Worm (Caenorhabditis elegans) whole organism, L4/young adult: Measurements from ENCODE around the gene cpna-5.

Experiments used
- W03F9.2 ChIP-seq: fragments of 150-350 bp; optimal IDR thresholded peaks from 2 replicates; lab custom pipeline; 2014; ENCODE audit warnings: missing biosample characterization, missing genetic modification characterization
- him-1 ChIP-seq: sonication (generic microtip); optimal IDR thresholded peaks from 2 replicates; lab custom pipeline; 2016; ENCODE audit warnings: missing genotype, missing genetic modification reagents, missing genetic modification characterization, missing compliant biosample characterization

DNA sequence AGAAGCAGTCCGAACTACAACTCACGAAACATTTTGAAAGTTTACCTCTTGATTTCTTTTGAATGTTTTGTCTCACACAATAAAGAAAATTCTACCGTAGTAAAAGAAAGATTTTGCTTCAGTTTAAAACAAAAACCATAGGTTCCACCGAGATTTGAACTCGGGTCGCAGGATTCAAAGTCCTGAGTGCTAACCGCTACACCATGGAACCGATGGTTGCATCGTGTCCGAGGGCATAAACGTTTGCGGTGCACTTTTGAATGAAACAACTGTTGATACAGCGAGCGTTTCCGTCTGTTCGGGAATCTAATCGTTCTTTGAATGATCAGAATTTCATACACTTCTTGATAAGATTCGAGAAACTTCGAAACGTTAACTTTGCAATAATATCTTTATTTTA is 38.4 kb upstream of the cpna-5 start:
- peak; percentile 32 for TF ChIP-seq W03F9.2 (tag; lab: Kevin White, UChicago)
- no peak for TF ChIP-seq him-1
